Worm (Caenorhabditis elegans): Measurements from ENCODE around the gene mfn-1.

mfn-1 gene

ce11 chrII:11463899-11464298, 7.9 kb downstream of the mfn-1 start:
- TF ChIP-seq ztf-16 (tag; optimal IDR thresholded peaks at IDR 0.05) (no peak), elt-2 (tag; optimal IDR thresholded peaks at IDR 0.05) (peak; percentile 8), ceh-22 (tag; optimal IDR thresholded peaks at IDR 0.05) (no peak), Y22D7AL.16 (tag; optimal IDR thresholded peaks at IDR 0.05) (no peak), ceh-31 (tag; optimal IDR thresholded peaks at IDR 0.05) (peak; percentile 9), fkh-10 (GFP tag; optimal IDR thresholded peaks at IDR 0.05) (no peak)

ce11 chrII:11459883-11460282, 11.9 kb downstream of the mfn-1 start:
- TF ChIP-seq zip-5 (tag; optimal IDR thresholded peaks at IDR 0.05) (no peak), fkh-6 (tag; optimal IDR thresholded peaks at IDR 0.05) (no peak), hlh-8 (tag; optimal IDR thresholded peaks at IDR 0.05) (no peak), eyg-1 (tag; optimal IDR thresholded peaks at IDR 0.05) (no peak), pax-1 (tag; optimal IDR thresholded peaks at IDR 0.05) (no peak), madf-2 (tag; optimal IDR thresholded peaks at IDR 0.05) (no peak), pag-3 (tag; optimal IDR thresholded peaks at IDR 0.05; ENCODE audit: borderline replicate concordance) (no peak), fkh-10 (GFP tag; optimal IDR thresholded peaks at IDR 0.05) (no peak), ceh-24 (tag; optimal IDR thresholded peaks at IDR 0.05) (no peak), ahr-1 (tag; optimal IDR thresholded peaks at IDR 0.05) (no peak), hlh-30 (tag; optimal IDR thresholded peaks at IDR 0.05; ENCODE audit: insufficient read depth) (no peak), npax-4 (tag; optimal IDR thresholded peaks at IDR 0.05) (no peak), ztf-16 (tag; optimal IDR thresholded peaks at IDR 0.05) (no peak), ref-2 (tag; optimal IDR thresholded peaks at IDR 0.05) (no peak), sox-4 (tag; optimal IDR thresholded peaks at IDR 0.05) (no peak), fax-1 (tag; optimal IDR thresholded peaks at IDR 0.05) (no peak), unc-42 (tag; optimal IDR thresholded peaks at IDR 0.05) (no peak), ets-4 (tag; optimal IDR thresholded peaks at IDR 0.05) (no peak), hlh-6 (tag; optimal IDR thresholded peaks at IDR 0.05) (no peak), ceh-22 (tag; optimal IDR thresholded peaks at IDR 0.05) (no peak)

- TF ChIP-seq dve-1 (tag; optimal IDR thresholded peaks at IDR 0.05): no peak
- no peak for TF ChIP-seq pax-1 (tag; optimal IDR thresholded peaks at IDR 0.05)
- no peak for TF ChIP-seq elt-4 (tag; optimal IDR thresholded peaks at IDR 0.05)
These were observed 16.1 kb downstream of the mfn-1 start for ce11 chrII:11455715-11456114.

- TF ChIP-seq fax-1 (tag; optimal IDR thresholded peaks at IDR 0.05) (no peak), ceh-45 (GFP tag; IDR thresholded peaks at IDR 0.05) (no peak), ceh-6 (GFP tag; optimal IDR thresholded peaks at IDR 0.05) (no peak), pag-3 (tag; optimal IDR thresholded peaks at IDR 0.05; ENCODE audit: borderline replicate concordance) (no peak), pax-1 (tag; optimal IDR thresholded peaks at IDR 0.05) (no peak), pqm-1 (tag; optimal IDR thresholded peaks at IDR 0.05) (no peak), unc-42 (tag; optimal IDR thresholded peaks at IDR 0.05) (no peak)
These were observed 16.7 kb downstream of the mfn-1 start for ce11 chrII:11455140-11455539.

ce11 chrII:11453639-11454038, 18.2 kb downstream of the mfn-1 start:
- TF ChIP-seq pqm-1 (tag; optimal IDR thresholded peaks at IDR 0.05) (no peak), K09A11.1 (tag; optimal IDR thresholded peaks at IDR 0.05; ENCODE audit: insufficient read depth) (no peak), ceh-34 (tag; optimal IDR thresholded peaks at IDR 0.05) (no peak), Y22D7AL.16 (tag; optimal IDR thresholded peaks at IDR 0.05) (no peak), ztf-16 (tag; optimal IDR thresholded peaks at IDR 0.05) (no peak), syd-9 (tag; optimal IDR thresholded peaks at IDR 0.05) (no peak), hlh-30 (tag; optimal IDR thresholded peaks at IDR 0.05; ENCODE audit: insufficient read depth) (no peak), pha-4 (tag; optimal IDR thresholded peaks at IDR 0.05) (no peak), pha-2 (tag; optimal IDR thresholded peaks at IDR 0.05) (no peak), zip-5 (tag; optimal IDR thresholded peaks at IDR 0.05) (no peak), odd-2 (tag; optimal IDR thresholded peaks at IDR 0.05) (no peak), C38D4.7 (GFP tag; optimal IDR thresholded peaks at IDR 0.05) (no peak), hlh-13 (GFP tag; optimal IDR thresholded peaks at IDR 0.05) (no peak), ceh-2 (tag; optimal IDR thresholded peaks at IDR 0.05) (no peak), elt-4 (tag; optimal IDR thresholded peaks at IDR 0.05) (no peak), gmeb-2 (tag; optimal IDR thresholded peaks at IDR 0.05) (no peak), nhr-232 (tag; optimal IDR thresholded peaks at IDR 0.05) (no peak), unc-86 (tag; optimal IDR thresholded peaks at IDR 0.05) (no peak), ceh-30 (tag; optimal IDR thresholded peaks at IDR 0.05) (no peak), ceh-6 (GFP tag; optimal IDR thresholded peaks at IDR 0.05) (no peak)

All from whole organism, late embryonic.